Worm (Caenorhabditis elegans): Measurements from ENCODE around the gene rig-4.

Gene rig-4

ce11 chrIV:7976210-7976609 is 27.7 kb downstream of the rig-4 start, which contains the start of gene F57H12.6 (continued):
- no peak for TF ChIP-seq F23B12.7 (tag; optimal IDR thresholded peaks at IDR 0.05; ENCODE audit: insufficient read depth)
- TF ChIP-seq ztf-25 (GFP tag; IDR thresholded peaks at IDR 0.05) = no peak
- TF ChIP-seq aptf-2 (GFP tag; conservative IDR thresholded peaks at IDR 0.05) = no peak

ce11 chrIV:7967006-7967405 is 36.9 kb downstream of the rig-4 start, which contains the start of gene F57H12.5:
Gene F57H12.5 (plus strand): TSS chrIV:7967306.
- TF ChIP-seq K11D2.4 (GFP tag; IDR thresholded peaks at IDR 0.05) (no peak), chd-7 (tag; optimal IDR thresholded peaks at IDR 0.05) (no peak)

- no peak for TF ChIP-seq B0035.1 (tag; optimal IDR thresholded peaks at IDR 0.05)
- TF ChIP-seq mcd-1 (GFP tag; IDR thresholded peaks at IDR 0.05) = no peak
- TF ChIP-seq F33H1.4 (GFP tag; IDR thresholded peaks at IDR 0.05) = peak; percentile 43
- no peak for TF ChIP-seq cebp-1 (GFP tag; IDR thresholded peaks at IDR 0.05)
- no peak for TF ChIP-seq cebp-1 (tag; optimal IDR thresholded peaks at IDR 0.05)
- no peak for TF ChIP-seq F37B4.10 (GFP tag; IDR thresholded peaks at IDR 0.05)
- TF ChIP-seq Y67H2A.10 (GFP tag; conservative IDR thresholded peaks at IDR 0.05) = no peak
- peak; percentile 78 for TF ChIP-seq F57C9.4 (tag; optimal IDR thresholded peaks at IDR 0.05)
- no peak for TF ChIP-seq zim-3 (tag; optimal IDR thresholded peaks at IDR 0.05)
- TF ChIP-seq T07F8.4 (tag; optimal IDR thresholded peaks at IDR 0.05) = peak; percentile 20
- TF ChIP-seq rpc-1 (optimal IDR thresholded peaks at IDR 0.05) = no peak
- peak; percentile 4 for TF ChIP-seq rpc-1 (tag; optimal IDR thresholded peaks at IDR 0.05)
- TF ChIP-seq lsl-1 (GFP tag; optimal IDR thresholded peaks at IDR 0.05) = peak; percentile 55
- TF ChIP-seq hlh-26 (GFP tag; conservative IDR thresholded peaks at IDR 0.05) = no peak
- TF ChIP-seq ztf-26 (tag; optimal IDR thresholded peaks at IDR 0.05) = no peak
- TF ChIP-seq let-526 (GFP tag; IDR thresholded peaks at IDR 0.05) = no peak
- TF ChIP-seq madf-6 (GFP tag; IDR thresholded peaks at IDR 0.05) = peak; percentile 76
- 0 out of 2 replicates have a peak, but pooled peaks have one; percentile 21 for TF ChIP-seq nfya-2 (GFP tag; IDR thresholded peaks at IDR 0.05)
- no peak for TF ChIP-seq ama-1 (optimal IDR thresholded peaks at IDR 0.05)
- TF ChIP-seq ama-1 (GFP tag; optimal IDR thresholded peaks at IDR 0.05) = no peak
- TF ChIP-seq ztf-3 (GFP tag; optimal IDR thresholded peaks at IDR 0.05) = no peak
- TF ChIP-seq ceh-40 (GFP tag; IDR thresholded peaks at IDR 0.05) = 0 out of 2 replicates have a peak, but pooled peaks have one; percentile 33
- no peak for TF ChIP-seq lsy-27 (tag; optimal IDR thresholded peaks at IDR 0.05; ENCODE audit: borderline replicate concordance, insufficient read depth)
- no peak for TF ChIP-seq nhr-90 (tag; optimal IDR thresholded peaks at IDR 0.05)
- TF ChIP-seq ztf-18 (tag; optimal IDR thresholded peaks at IDR 0.05) = peak; percentile 47
- TF ChIP-seq F55B11.4 (tag; optimal IDR thresholded peaks at IDR 0.05; ENCODE audit: borderline replicate concordance, insufficient read depth) = no peak
- TF ChIP-seq B0336.3 (GFP tag; IDR thresholded peaks at IDR 0.05) = peak; percentile 94
- TF ChIP-seq F10E7.11 (tag; optimal IDR thresholded peaks at IDR 0.05) = peak; percentile 65
- no peak for TF ChIP-seq nhr-179 (tag; optimal IDR thresholded peaks at IDR 0.05)
- TF ChIP-seq gei-17 (GFP tag; optimal IDR thresholded peaks at IDR 0.05) = no peak
- TF ChIP-seq aptf-2 (GFP tag; conservative IDR thresholded peaks at IDR 0.05) = no peak
- TF ChIP-seq somi-1 (GFP tag; optimal IDR thresholded peaks at IDR 0.05) = no peak
- TF ChIP-seq efl-1 (GFP tag; optimal IDR thresholded peaks at IDR 0.05) = no peak
- no peak for TF ChIP-seq F22D6.2 (tag; optimal IDR thresholded peaks at IDR 0.05)
- TF ChIP-seq xnd-1 (tag; optimal IDR thresholded peaks at IDR 0.05) = peak; percentile 53
- no peak for TF ChIP-seq Y95B8A.8 (GFP tag; IDR thresholded peaks at IDR 0.05)
- no peak for TF ChIP-seq nhr-120 (GFP tag; IDR thresholded peaks at IDR 0.05)
- TF ChIP-seq atf-7 (tag; optimal IDR thresholded peaks at IDR 0.05) = peak; percentile 22
- no peak for TF ChIP-seq K11D2.4 (GFP tag; IDR thresholded peaks at IDR 0.05)
- TF ChIP-seq rcor-1 (GFP tag; IDR thresholded peaks at IDR 0.05) = 0 out of 2 replicates have a peak, but pooled peaks have one; percentile 11
- peak; percentile 68 for TF ChIP-seq repo-1 (tag; optimal IDR thresholded peaks at IDR 0.05)
- TF ChIP-seq tbp1 (GFP tag; optimal IDR thresholded peaks at IDR 0.05) = peak; percentile 61
- TF ChIP-seq akir-1 (GFP tag; optimal IDR thresholded peaks at IDR 0.05) = no peak
These were observed 42.0 kb downstream of the rig-4 start for ce11 chrIV:7961889-7962342.
